Fruit fly (Drosophila melanogaster) whole organism, embryonic: ENCODE results near the gene Atu.

Experiments
- CG10321 ChIP-seq: fragments of 200-800 bp; sonication (Bioruptor generic); IDR thresholded peaks from 2 replicates; pipeline ENCODE4 v1.3.6; 2022; ENCODE audit warnings: missing biosample characterization, missing genetic modification characterization
- CG14050 ChIP-seq: fragments of 200-800 bp; sonication (Bioruptor generic); IDR thresholded peaks from 3 replicates; pipeline ENCODE4 v1.3.6; 2022; ENCODE audit warnings: missing biosample characterization, missing genetic modification characterization
- CG1647 ChIP-seq: fragments of 200-800 bp; sonication (Bioruptor generic); optimal IDR thresholded peaks from 3 replicates; lab custom pipeline; 2016; ENCODE audit warnings: missing biosample characterization, missing genetic modification characterization
- CG2129 ChIP-seq: fragments of 200-800 bp; sonication (Bioruptor generic); IDR thresholded peaks from 2 replicates; pipeline ENCODE4 v1.3.6; 2022; ENCODE audit warnings: missing biosample characterization, missing genetic modification characterization; ENCODE audit not compliant: partially characterized antibody
- CG2875 ChIP-seq: fragments of 200-800 bp; sonication (Bioruptor generic); optimal IDR thresholded peaks from 2 replicates; lab custom pipeline; 2017; ENCODE audit warnings: missing biosample characterization, mild to moderate bottlenecking, missing genetic modification characterization, missing genetic modification reagents
- CG2889 ChIP-seq: fragments of 200-800 bp; sonication (Bioruptor generic); IDR thresholded peaks from 3 replicates; pipeline ENCODE4 v1.3.6; 2022; ENCODE audit warnings: missing biosample characterization, missing genetic modification characterization
- CG30020 ChIP-seq: fragments of 200-800 bp; optimal IDR thresholded peaks from 2 replicates; lab custom pipeline; 2019; ENCODE audit warnings: missing biosample characterization, mild to moderate bottlenecking, missing genetic modification characterization, moderate library complexity
- CG3281 ChIP-seq: fragments of 200-800 bp; sonication (Bioruptor generic); optimal IDR thresholded peaks from 3 replicates; lab custom pipeline; 2017; ENCODE audit warnings: missing biosample characterization, mild to moderate bottlenecking, missing genetic modification characterization
- CG4282 ChIP-seq: fragments of 200-800 bp; sonication (Bioruptor generic); optimal IDR thresholded peaks from 2 replicates; lab custom pipeline; 2016; ENCODE audit warnings: missing biosample characterization, missing genetic modification characterization
- CG4820 ChIP-seq: fragments of 200-800 bp; sonication (Bioruptor generic); optimal IDR thresholded peaks from 3 replicates; lab custom pipeline; 2016; ENCODE audit warnings: missing biosample characterization, missing genetic modification characterization
- CG5953 ChIP-seq: fragments of 200-800 bp; sonication (Bioruptor generic); IDR thresholded peaks from 2 replicates; pipeline ENCODE4 v1.3.6; 2022; ENCODE audit warnings: missing biosample characterization, missing genetic modification characterization
- CG8281 ChIP-seq: fragments of 200-800 bp; sonication (Bioruptor generic); optimal IDR thresholded peaks from 2 replicates; lab custom pipeline; 2018; ENCODE audit warnings: missing biosample characterization, mild to moderate bottlenecking, missing genetic modification characterization, moderate library complexity
- CG8924 ChIP-seq: fragments of 200-800 bp; optimal IDR thresholded peaks from 3 replicates; lab custom pipeline; 2019; ENCODE audit warnings: missing biosample characterization, mild to moderate bottlenecking, missing genetic modification characterization, moderate library complexity
- CG9932 ChIP-seq: fragments of 200-800 bp; sonication (Bioruptor generic); IDR thresholded peaks from 2 replicates; pipeline ENCODE4 v1.3.6; 2022; ENCODE audit warnings: missing biosample characterization, missing genetic modification characterization
- Dip3 ChIP-seq: fragments of 200-800 bp; sonication (Bioruptor generic); optimal IDR thresholded peaks from 3 replicates; lab custom pipeline; 2016; ENCODE audit warnings: missing biosample characterization, missing genetic modification characterization
- Dp ChIP-seq: fragments of 200-800 bp; sonication (Bioruptor generic); optimal IDR thresholded peaks from 2 replicates; lab custom pipeline; 2018; ENCODE audit warnings: missing biosample characterization, mild to moderate bottlenecking, missing genetic modification characterization, moderate library complexity
- Drgx ChIP-seq: fragments of 200-800 bp; sonication (Bioruptor generic); IDR thresholded peaks from 2 replicates; pipeline ENCODE4 v1.3.6; 2022; ENCODE audit warnings: missing biosample characterization, missing genetic modification characterization
- Ets97D ChIP-seq: fragments of 200-800 bp; sonication (Bioruptor generic); optimal IDR thresholded peaks from 3 replicates; lab custom pipeline; 2016; ENCODE audit warnings: missing biosample characterization, missing genetic modification characterization
- Fer3 ChIP-seq: fragments of 200-800 bp; sonication (Bioruptor generic); optimal IDR thresholded peaks from 2 replicates; lab custom pipeline; 2018; ENCODE audit warnings: missing biosample characterization, mild to moderate bottlenecking, missing genetic modification characterization, moderate library complexity
- GATAe ChIP-seq: fragments of 200-800 bp; sonication (Bioruptor generic); conservative IDR thresholded peaks from 2 replicates; pipeline ENCODE4 v1.3.6; 2022; ENCODE audit warnings: missing biosample characterization, missing genetic modification characterization
- HmgD ChIP-seq: fragments of 200-800 bp; sonication (Bioruptor generic); optimal IDR thresholded peaks from 3 replicates; lab custom pipeline; 2016; ENCODE audit warnings: missing biosample characterization, missing genetic modification characterization
- Hr3 ChIP-seq: fragments of 200-800 bp; sonication (Bioruptor generic); optimal IDR thresholded peaks from 3 replicates; lab custom pipeline; 2016; ENCODE audit warnings: missing biosample characterization, missing genetic modification characterization
- Myb ChIP-seq: fragments of 200-800 bp; sonication (Bioruptor generic); optimal IDR thresholded peaks from 2 replicates; lab custom pipeline; 2016; ENCODE audit warnings: missing biosample characterization, missing genetic modification characterization
- NC2α ChIP-seq: fragments of 200-800 bp; sonication (Bioruptor generic); optimal IDR thresholded peaks from 2 replicates; lab custom pipeline; 2016; ENCODE audit warnings: missing biosample characterization, missing genetic modification characterization
- Oli ChIP-seq: fragments of 200-800 bp; sonication (Bioruptor generic); optimal IDR thresholded peaks from 2 replicates; lab custom pipeline; 2018; ENCODE audit warnings: missing biosample characterization, mild to moderate bottlenecking, missing genetic modification characterization, moderate library complexity
- Sox100B ChIP-seq: fragments of 200-800 bp; sonication (Bioruptor generic); optimal IDR thresholded peaks from 3 replicates; lab custom pipeline; 2018; ENCODE audit warnings: missing biosample characterization, mild to moderate bottlenecking, missing genetic modification characterization
- Ssrp ChIP-seq: fragments of 200-800 bp; sonication (Bioruptor generic); optimal IDR thresholded peaks from 2 replicates; lab custom pipeline; 2018; ENCODE audit warnings: missing biosample characterization, mild to moderate bottlenecking, missing genetic modification characterization, moderate library complexity
- Tbp ChIP-seq: fragments of >200 bp; optimal IDR thresholded peaks from 2 replicates; lab custom pipeline; 2018; ENCODE audit warnings: missing biosample characterization, missing genetic modification characterization
- ara ChIP-seq: fragments of 200-800 bp; sonication (Bioruptor generic); IDR thresholded peaks from 2 replicates; pipeline ENCODE4 v1.3.6; 2022; ENCODE audit warnings: missing biosample characterization, missing genetic modification characterization
- cg ChIP-seq: fragments of 200-800 bp; sonication (Bioruptor generic); optimal IDR thresholded peaks from 3 replicates; lab custom pipeline; 2019; ENCODE audit warnings: missing biosample characterization, mild to moderate bottlenecking, missing genetic modification characterization, moderate library complexity
- crol ChIP-seq: fragments of 200-800 bp; sonication (Bioruptor generic); IDR thresholded peaks from 2 replicates; pipeline ENCODE4 v1.3.6; 2022; ENCODE audit warnings: missing biosample characterization, missing genetic modification characterization
- dati ChIP-seq: fragments of 200-800 bp; sonication (Bioruptor generic); IDR thresholded peaks from 2 replicates; pipeline ENCODE4 v1.3.6; 2022; ENCODE audit warnings: missing biosample characterization, missing genetic modification characterization
- disco-r ChIP-seq: fragments of 200-800 bp; sonication (Bioruptor generic); optimal IDR thresholded peaks from 2 replicates; lab custom pipeline; 2016; ENCODE audit warnings: missing biosample characterization, missing genetic modification characterization
- dm ChIP-seq: fragments of 200-800 bp; sonication (Bioruptor generic); optimal IDR thresholded peaks from 3 replicates; lab custom pipeline; 2016; ENCODE audit warnings: missing biosample characterization, missing genetic modification characterization
- dmrt99B ChIP-seq: fragments of 200-800 bp; sonication (Bioruptor generic); optimal IDR thresholded peaks from 2 replicates; lab custom pipeline; 2018; ENCODE audit warnings: missing biosample characterization, mild to moderate bottlenecking, missing genetic modification characterization, moderate library complexity
- ewg ChIP-seq: fragments of 200-800 bp; sonication (Bioruptor generic); optimal IDR thresholded peaks from 3 replicates; lab custom pipeline; 2017; ENCODE audit warnings: mild to moderate bottlenecking, missing biosample characterization, missing genetic modification reagents, missing genetic modification characterization
- fu2 ChIP-seq: fragments of 200-800 bp; sonication (Bioruptor generic); optimal IDR thresholded peaks from 2 replicates; lab custom pipeline; 2016; ENCODE audit warnings: missing biosample characterization, missing genetic modification characterization
- hkb ChIP-seq, 2 experiments: fragments of 200-800 bp in 1 of 2; fragments of >200 bp in 1 of 2; sonication (Bioruptor generic) in 1 of 2; IDR thresholded peaks in 1 of 2; optimal IDR thresholded peaks in 1 of 2; 2 replicates each; pipeline versions ENCODE4 v1.3.6 to Lab custom; 2017 to 2022; ENCODE audit warnings: missing biosample characterization in 1 of 2, missing genetic modification characterization in 1 of 2
- lov ChIP-seq, 2 experiments: fragments of 200-800 bp in 1 of 2; fragments of >200 bp in 1 of 2; sonication (Bioruptor generic) in 1 of 2; IDR thresholded peaks in 1 of 2; optimal IDR thresholded peaks in 1 of 2; 2 replicates in 1 of 2; 3 replicates in 1 of 2; pipeline versions ENCODE4 v1.3.6 to Lab custom; 2017 to 2022; ENCODE audit warnings: missing biosample characterization in 1 of 2, missing genetic modification characterization in 1 of 2
- luna ChIP-seq: fragments of 200-800 bp; sonication (Bioruptor generic); optimal IDR thresholded peaks from 2 replicates; lab custom pipeline; 2016; ENCODE audit warnings: missing biosample characterization, missing genetic modification characterization
- mld ChIP-seq: fragments of 200-800 bp; sonication (Bioruptor generic); IDR thresholded peaks from 3 replicates; pipeline ENCODE4 v1.3.6; 2022; ENCODE audit warnings: missing biosample characterization, missing genetic modification characterization; ENCODE audit not compliant: partially characterized antibody
- nom ChIP-seq: fragments of 200-800 bp; sonication (Bioruptor generic); optimal IDR thresholded peaks from 2 replicates; lab custom pipeline; 2017; ENCODE audit warnings: missing biosample characterization, missing genetic modification characterization, mild to moderate bottlenecking, moderate library complexity, missing genetic modification reagents
- org-1 ChIP-seq: fragments of 200-800 bp; sonication (Bioruptor generic); optimal IDR thresholded peaks from 2 replicates; lab custom pipeline; 2017; ENCODE audit warnings: missing biosample characterization, missing genetic modification characterization
- otp ChIP-seq: fragments of 200-800 bp; sonication (Bioruptor generic); IDR thresholded peaks from 3 replicates; pipeline ENCODE4, ENCODE4 v1.3.6; 2022; ENCODE audit warnings: missing biosample characterization, missing genetic modification characterization
- pan ChIP-seq, 4 experiments: fragments of >200 bp in 3 of 4; fragments of 200-800 bp in 1 of 4; sonication (Bioruptor generic) in 1 of 4; optimal IDR thresholded peaks in 3 of 4; IDR thresholded peaks in 1 of 4; 2 replicates each; pipeline versions ENCODE4 v1.3.6 to Lab custom; 2017 to 2022; ENCODE audit warnings: missing biosample characterization in 2 of 4, missing genetic modification characterization in 2 of 4, mixed read lengths in 1 of 4
- peb ChIP-seq: fragments of 200-800 bp; sonication (Bioruptor generic); IDR thresholded peaks from 2 replicates; pipeline ENCODE4 v1.3.6; 2022; ENCODE audit warnings: missing biosample characterization, missing genetic modification characterization
- rib ChIP-seq: fragments of 200-800 bp; sonication (Bioruptor generic); IDR thresholded peaks from 2 replicates; pipeline ENCODE4 v1.3.6; 2022; ENCODE audit warnings: missing biosample characterization, missing genetic modification characterization
- salm ChIP-seq: fragments of 200-800 bp; sonication (Bioruptor generic); optimal IDR thresholded peaks from 2 replicates; lab custom pipeline; 2018; ENCODE audit warnings: missing biosample characterization, mild to moderate bottlenecking, missing genetic modification characterization
- scrt ChIP-seq: fragments of 200-800 bp; sonication (Bioruptor generic); optimal IDR thresholded peaks from 2 replicates; lab custom pipeline; 2018; ENCODE audit warnings: missing biosample characterization, mild to moderate bottlenecking, missing genetic modification characterization, moderate library complexity
- stc ChIP-seq: fragments of 200-800 bp; sonication (Bioruptor generic); IDR thresholded peaks from 2 replicates; pipeline ENCODE4 v1.3.6; 2022; ENCODE audit warnings: missing biosample characterization, missing genetic modification characterization
- sug ChIP-seq: fragments of 200-800 bp; optimal IDR thresholded peaks from 2 replicates; lab custom pipeline; 2019; ENCODE audit warnings: missing biosample characterization, mild to moderate bottlenecking, missing genetic modification characterization, moderate library complexity

Gene Atu

dm6 chr3R:5659829-5660197, 46.7 kb downstream of the Atu start, which contains the start of gene CG2182 (continued):
- no peak for TF ChIP-seq disco-r (GFP tag; lab: Kevin White, UChicago)
- no peak for TF ChIP-seq ewg (GFP tag; lab: Kevin White, UChicago)
- no peak for TF ChIP-seq HmgD
- TF ChIP-seq GATAe (GFP tag; lab: Robert Waterston, UW): no peak; the same call in 1 of the 2 replicates
- TF ChIP-seq Tbp (GFP tag; lab: Kevin White, UChicago): no peak
- no peak for TF ChIP-seq cg (GFP tag; lab: Kevin White, UChicago)
- TF ChIP-seq Myb: peak; percentile 28
- TF ChIP-seq Dp (GFP tag; lab: Kevin White, UChicago): no peak
- TF ChIP-seq lov (optimal IDR thresholded peaks at IDR 0.05; lab: Kevin White, UChicago): no peak
- TF ChIP-seq lov (GFP tag; IDR thresholded peaks at IDR 0.05; lab: Robert Waterston, UW): no peak
- no peak for TF ChIP-seq Dip3
- no peak for TF ChIP-seq CG4282 (GFP tag; lab: Kevin White, UChicago)
- no peak for TF ChIP-seq otp (GFP tag; lab: Robert Waterston, UW)
- TF ChIP-seq ara: no peak
- no peak for TF ChIP-seq scrt (GFP tag; lab: Kevin White, UChicago)
- no peak for TF ChIP-seq CG10321 (GFP tag; lab: Robert Waterston, UW)
- TF ChIP-seq luna (GFP tag; lab: Kevin White, UChicago): no peak
- no peak for TF ChIP-seq CG2889 (GFP tag; lab: Robert Waterston, UW)
- TF ChIP-seq sug (tag; lab: Kevin White, UChicago): no peak
- no peak for TF ChIP-seq stc (GFP tag; lab: Robert Waterston, UW)
- no peak for TF ChIP-seq CG8924 (tag; lab: Kevin White, UChicago)
- no peak for TF ChIP-seq CG8281
- TF ChIP-seq Ets97D (GFP tag; lab: Kevin White, UChicago): no peak
- TF ChIP-seq CG5953 (GFP tag; lab: Robert Waterston, UW): no peak
- no peak for TF ChIP-seq CG4820 (GFP tag; lab: Kevin White, UChicago)
- no peak for TF ChIP-seq nom (GFP tag; lab: Kevin White, UChicago)
- TF ChIP-seq dati (GFP tag; lab: Robert Waterston, UW): no peak
- TF ChIP-seq CG14050: no peak
- TF ChIP-seq rib: no peak
- no peak for TF ChIP-seq Hr3 (GFP tag; lab: Kevin White, UChicago)
- TF ChIP-seq Fer3 (tag; lab: Kevin White, UChicago): no peak
- no peak for TF ChIP-seq CG30020
- no peak for TF ChIP-seq dmrt99B (tag; lab: Kevin White, UChicago)
- no peak for TF ChIP-seq crol (GFP tag; lab: Robert Waterston, UW)
- TF ChIP-seq CG2875: no peak
- TF ChIP-seq Oli: no peak
- no peak for TF ChIP-seq pan (optimal IDR thresholded peaks at IDR 0.05; lab: Kevin White, UChicago)
- TF ChIP-seq pan (GFP tag; optimal IDR thresholded peaks at IDR 0.05 in 1 of 2, IDR thresholded peaks at IDR 0.05 in 1 of 2): no peak
- TF ChIP-seq Sox100B (GFP tag; lab: Kevin White, UChicago): no peak
- TF ChIP-seq peb: no peak
- TF ChIP-seq mld (GFP tag; lab: Robert Waterston, UW): peak; percentile 58; the same call in 2 of the 3 replicates
- TF ChIP-seq Ssrp: no peak
- no peak for TF ChIP-seq Drgx (GFP tag; lab: Robert Waterston, UW)
- TF ChIP-seq salm (tag; lab: Kevin White, UChicago): no peak
- TF ChIP-seq hkb (optimal IDR thresholded peaks at IDR 0.05; lab: Kevin White, UChicago): no peak
- no peak for TF ChIP-seq hkb (GFP tag; IDR thresholded peaks at IDR 0.05; lab: Robert Waterston, UW)
- peak; percentile 41; the same call in 1 of the 2 replicates for TF ChIP-seq CG9932 (GFP tag; lab: Robert Waterston, UW)
- no peak for TF ChIP-seq NC2α
- TF ChIP-seq org-1 (GFP tag; lab: Kevin White, UChicago): no peak
- no peak for TF ChIP-seq dm (GFP tag; lab: Kevin White, UChicago)
- no peak for TF ChIP-seq fu2 (GFP tag; lab: Kevin White, UChicago)
- peak; percentile 39; the same call in 1 of the 2 replicates for TF ChIP-seq CG2129 (GFP tag; lab: Robert Waterston, UW)
- TF ChIP-seq CG1647 (GFP tag; lab: Kevin White, UChicago): no peak
- no peak for TF ChIP-seq CG3281 (GFP tag; lab: Kevin White, UChicago)
